Worm (Caenorhabditis elegans): ENCODE data around the gene ubc-7.

- TF ChIP-seq unc-62 (GFP tag; optimal IDR thresholded peaks at IDR 0.05) (no peak), nhr-27 (tag; optimal IDR thresholded peaks at IDR 0.05) (no peak), sdz-38 (tag; optimal IDR thresholded peaks at IDR 0.05) (no peak)
Observed at ce11 chrIII:9666239-9666638, 35.3 kb upstream of the ubc-7 start.
